Fruit fly (Drosophila melanogaster): Measurements from ENCODE around the gene CG17930.

CG17930 gene

DNA sequence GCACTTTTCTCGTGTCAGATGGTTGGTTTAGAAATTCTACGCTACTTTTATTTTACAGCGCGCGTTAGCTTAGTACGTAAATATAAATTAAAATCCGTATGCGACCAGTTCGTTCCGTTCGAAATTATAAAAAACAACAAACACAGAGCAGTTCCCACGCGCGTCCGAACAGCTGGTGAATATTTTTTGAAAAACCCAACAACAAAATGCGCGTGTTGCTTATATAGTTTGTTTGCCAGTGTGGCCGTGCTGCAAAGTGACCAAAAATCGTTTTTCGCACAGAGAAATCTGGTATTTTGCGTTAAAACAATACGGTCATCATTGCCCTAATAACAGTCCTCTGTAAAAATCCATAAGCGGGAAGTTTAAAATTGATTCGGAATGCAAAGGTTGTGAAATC, 10.7 kb downstream of the CG17930 start:
- TF ChIP-seq foxo (GFP tag; optimal IDR thresholded peaks at IDR 0.05) (peak in 1 of 2 experiments; percentile 15), jim (GFP tag; optimal IDR thresholded peaks at IDR 0.05) (peak; percentile 33), Hr83 (GFP tag; optimal IDR thresholded peaks at IDR 0.05; ENCODE audit: poor library complexity, severe bottlenecking) (peak; percentile 33), Rel (GFP tag; optimal IDR thresholded peaks at IDR 0.05) (no peak), Rel (tag; optimal IDR thresholded peaks at IDR 0.05) (peak; percentile 67), Abd-B (GFP tag; optimal IDR thresholded peaks at IDR 0.05) (no peak), rgr (GFP tag; optimal IDR thresholded peaks at IDR 0.05) (no peak), Sp1 (GFP tag; optimal IDR thresholded peaks at IDR 0.05) (peak; percentile 18), h (GFP tag; optimal IDR thresholded peaks at IDR 0.05) (peak; percentile 50)

DNA sequence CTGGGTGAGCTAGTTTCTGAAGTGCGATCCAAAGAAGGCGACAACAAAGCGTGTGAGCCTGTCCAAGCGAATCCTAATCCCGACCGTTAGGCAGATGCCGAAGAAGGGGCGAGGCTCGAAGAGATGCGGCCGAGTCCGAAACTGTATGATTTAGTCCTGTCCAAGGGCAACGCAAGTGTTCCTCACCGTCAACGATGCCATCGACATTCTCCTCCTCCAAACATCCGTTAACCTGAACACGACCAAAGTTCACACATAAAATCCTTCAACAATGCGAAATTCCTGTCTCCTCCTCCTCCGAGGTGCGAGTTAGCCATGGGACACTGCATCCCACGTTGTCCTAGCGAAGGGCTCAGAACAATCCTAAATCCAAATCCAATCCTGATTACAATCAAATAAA, 11.8 kb downstream of the CG17930 start, which contains the start of gene Sulf1:
Sulf1 (minus strand) TSS at position 101 of the 400 bp plus-strand sequence.
- TF ChIP-seq CG9705 (GFP tag; optimal IDR thresholded peaks at IDR 0.05) (no peak), Rel (GFP tag; optimal IDR thresholded peaks at IDR 0.05) (no peak), Rel (tag; optimal IDR thresholded peaks at IDR 0.05) (no peak), CrebA (GFP tag; optimal IDR thresholded peaks at IDR 0.05; ENCODE audit: borderline replicate concordance) (no peak), psq (GFP tag; optimal IDR thresholded peaks at IDR 0.05) (no peak), tai (GFP tag; optimal IDR thresholded peaks at IDR 0.05) (no peak), CG32264 (GFP tag; optimal IDR thresholded peaks at IDR 0.05) (no peak), fru (GFP tag; optimal IDR thresholded peaks at IDR 0.05) (no peak)

DNA sequence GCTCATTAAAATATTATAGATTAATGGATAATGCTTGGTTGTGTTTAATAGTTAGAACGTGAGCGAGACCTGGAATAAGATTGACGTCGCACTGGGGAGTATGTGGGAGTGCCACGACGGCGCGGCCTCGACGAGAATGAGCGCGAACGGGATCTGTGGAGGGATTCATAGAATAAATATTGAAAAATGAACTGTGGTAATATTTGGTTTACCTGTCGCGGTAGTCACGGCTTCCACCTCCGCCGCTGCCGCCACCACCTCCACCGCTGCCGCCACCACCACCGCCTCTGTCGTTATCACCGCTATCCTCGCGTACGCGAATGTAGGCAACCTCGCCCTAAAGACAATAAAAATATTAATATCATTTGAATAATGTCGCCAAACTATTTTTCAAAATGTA, 13.0 kb downstream of the CG17930 start:
- no peak for TF ChIP-seq dl (GFP tag; optimal IDR thresholded peaks at IDR 0.05; ENCODE audit: insufficient read depth in 1 of 2, partially characterized antibody in 2 of 2)
- no peak for TF ChIP-seq psq (GFP tag; optimal IDR thresholded peaks at IDR 0.05)
- TF ChIP-seq lola (GFP tag; optimal IDR thresholded peaks at IDR 0.05): no peak
- no peak for TF ChIP-seq Jra (GFP tag; optimal IDR thresholded peaks at IDR 0.05)
- TF ChIP-seq dsf (GFP tag; optimal IDR thresholded peaks at IDR 0.05; ENCODE audit: borderline replicate concordance): no peak
- no peak for TF ChIP-seq CG9705 (GFP tag; optimal IDR thresholded peaks at IDR 0.05)
- no peak for TF ChIP-seq foxo (GFP tag; optimal IDR thresholded peaks at IDR 0.05)
- no peak for TF ChIP-seq Dfd (GFP tag; optimal IDR thresholded peaks at IDR 0.05)
- no peak for TF ChIP-seq Sp1 (GFP tag; optimal IDR thresholded peaks at IDR 0.05)

DNA sequence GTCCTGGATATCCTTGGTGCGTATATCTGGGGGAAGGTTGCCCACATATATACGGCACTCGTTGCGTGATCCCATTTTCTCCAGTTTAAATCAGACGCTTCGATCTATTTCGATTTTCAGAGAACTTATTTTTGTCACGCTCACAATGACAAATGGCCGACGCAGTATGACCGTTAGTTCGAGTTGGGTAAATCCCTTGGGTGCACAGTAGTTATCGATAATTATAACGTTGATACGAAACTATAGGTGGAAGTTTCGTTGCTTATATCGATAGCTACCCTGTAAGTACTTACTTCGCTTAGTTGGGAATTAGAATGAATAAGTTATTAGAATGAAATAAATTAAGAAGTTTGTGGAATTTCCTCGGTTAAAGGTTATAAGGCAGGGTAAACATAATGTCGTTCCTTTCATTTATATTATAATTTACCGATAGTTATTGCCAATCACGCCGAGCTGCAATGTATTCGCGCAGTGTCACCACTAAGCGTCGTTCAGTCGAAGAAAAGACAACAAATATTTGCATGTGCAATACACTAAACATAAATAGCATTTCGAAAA, 14.2 kb downstream of the CG17930 start, which contains the start of the genes SF2 and pad:
SF2 (minus strand) TSS at position 172 of the 558 bp plus-strand sequence.
pad (plus strand) TSS at position 502 of the 558 bp plus-strand sequence.
- TF ChIP-seq psq (GFP tag; optimal IDR thresholded peaks at IDR 0.05): peak; percentile 70
- peak; percentile 95 for TF ChIP-seq woc (GFP tag; optimal IDR thresholded peaks at IDR 0.05)
- TF ChIP-seq Dif (GFP tag; optimal IDR thresholded peaks at IDR 0.05; ENCODE audit: partially characterized antibody): no peak
- peak; percentile 69 for TF ChIP-seq dmrt93B (GFP tag; optimal IDR thresholded peaks at IDR 0.05)
- no peak for TF ChIP-seq usp (GFP tag; optimal IDR thresholded peaks at IDR 0.05)
- TF ChIP-seq GATAd (GFP tag; optimal IDR thresholded peaks at IDR 0.05): no peak
- peak; percentile 73 for TF ChIP-seq CG9705 (GFP tag; optimal IDR thresholded peaks at IDR 0.05)
- no peak for TF ChIP-seq pan (optimal IDR thresholded peaks at IDR 0.05)
- TF ChIP-seq CrebA (GFP tag; optimal IDR thresholded peaks at IDR 0.05; ENCODE audit: borderline replicate concordance): no peak
- peak; percentile 82 for TF ChIP-seq ey (GFP tag; optimal IDR thresholded peaks at IDR 0.05)
- TF ChIP-seq Hnf4 (GFP tag; optimal IDR thresholded peaks at IDR 0.05): peak; percentile 87
- no peak for TF ChIP-seq Hr78 (GFP tag; optimal IDR thresholded peaks at IDR 0.05)
- no peak for TF ChIP-seq sage (GFP tag; optimal IDR thresholded peaks at IDR 0.05)
- no peak for TF ChIP-seq Vsx2 (GFP tag; optimal IDR thresholded peaks at IDR 0.05; ENCODE audit: partially characterized antibody)
- no peak for TF ChIP-seq Mio (GFP tag; optimal IDR thresholded peaks at IDR 0.05)
- TF ChIP-seq Rel (GFP tag; optimal IDR thresholded peaks at IDR 0.05): no peak
- peak; percentile 94 for TF ChIP-seq Rel (tag; optimal IDR thresholded peaks at IDR 0.05)
- TF ChIP-seq Dfd (GFP tag; optimal IDR thresholded peaks at IDR 0.05): no peak
- TF ChIP-seq fru (GFP tag; optimal IDR thresholded peaks at IDR 0.05): peak; percentile 87
- TF ChIP-seq N (GFP tag; optimal IDR thresholded peaks at IDR 0.05): no peak
- TF ChIP-seq foxo (GFP tag; optimal IDR thresholded peaks at IDR 0.05): peak in 1 of 2 experiments; percentile 87
- TF ChIP-seq h (GFP tag; optimal IDR thresholded peaks at IDR 0.05): peak; percentile 89
- no peak for TF ChIP-seq jim (GFP tag; optimal IDR thresholded peaks at IDR 0.05)
- no peak for TF ChIP-seq lola (GFP tag; optimal IDR thresholded peaks at IDR 0.05)
- peak; percentile 48 for TF ChIP-seq Myc (optimal IDR thresholded peaks at IDR 0.05)
- peak; percentile 83 for TF ChIP-seq rgr (GFP tag; optimal IDR thresholded peaks at IDR 0.05)
- no peak for TF ChIP-seq Hr83 (GFP tag; optimal IDR thresholded peaks at IDR 0.05; ENCODE audit: poor library complexity, severe bottlenecking)
- no peak for TF ChIP-seq brk (GFP tag; optimal IDR thresholded peaks at IDR 0.05)
- peak; percentile 81 for TF ChIP-seq br (GFP tag; optimal IDR thresholded peaks at IDR 0.05)
- peak; percentile 80 for TF ChIP-seq Sp1 (GFP tag; optimal IDR thresholded peaks at IDR 0.05)
- TF ChIP-seq Jra (GFP tag; optimal IDR thresholded peaks at IDR 0.05): peak; percentile 88
- TF ChIP-seq HLH106 (tag; optimal IDR thresholded peaks at IDR 0.05): peak; percentile 86
- TF ChIP-seq OdsH (GFP tag; optimal IDR thresholded peaks at IDR 0.05): peak; percentile 72
- TF ChIP-seq Abd-B (GFP tag; optimal IDR thresholded peaks at IDR 0.05): no peak
- TF ChIP-seq CG32264 (GFP tag; optimal IDR thresholded peaks at IDR 0.05): peak; percentile 52
- TF ChIP-seq dl (GFP tag; optimal IDR thresholded peaks at IDR 0.05; ENCODE audit: insufficient read depth in 1 of 2, partially characterized antibody in 2 of 2): no peak
- peak; percentile 62 for TF ChIP-seq sv (GFP tag; optimal IDR thresholded peaks at IDR 0.05)
- peak; percentile 70 for TF ChIP-seq dsf (GFP tag; optimal IDR thresholded peaks at IDR 0.05; ENCODE audit: borderline replicate concordance)
- no peak for TF ChIP-seq tai (GFP tag; optimal IDR thresholded peaks at IDR 0.05)
